Worm (Caenorhabditis elegans) whole organism, late embryonic: ENCODE measurements around the gene F26F4.5.

Source experiments
- T23F11.4 ChIP-seq: fragments of 200-800 bp; sonication (Bioruptor generic); optimal IDR thresholded peaks from 2 replicates; lab custom pipeline; 2018; ENCODE audit warnings: mild to moderate bottlenecking, missing genetic modification characterization, missing compliant biosample characterization
- ceh-14 ChIP-seq: sonication (generic microtip); optimal IDR thresholded peaks from 2 replicates; lab custom pipeline; 2016; ENCODE audit warnings: missing genotype, missing genetic modification characterization, missing compliant biosample characterization
- ceh-18 ChIP-seq: sonication (generic microtip); optimal IDR thresholded peaks from 2 replicates; lab custom pipeline; 2016; ENCODE audit warnings: missing genetic modification characterization, missing compliant biosample characterization
- ceh-19 ChIP-seq: fragments of 200-800 bp; sonication (Bioruptor generic); optimal IDR thresholded peaks from 2 replicates; lab custom pipeline; 2018; ENCODE audit warnings: mild to moderate bottlenecking, missing genetic modification characterization, missing compliant biosample characterization
- ceh-30 ChIP-seq: fragments of 150-350 bp; optimal IDR thresholded peaks from 2 replicates; lab custom pipeline; 2014; ENCODE audit warnings: missing biosample characterization, missing genetic modification characterization
- ceh-31 ChIP-seq: sonication (generic microtip); optimal IDR thresholded peaks from 2 replicates; lab custom pipeline; 2016; ENCODE audit warnings: missing genetic modification characterization, missing compliant biosample characterization
- ceh-48 ChIP-seq: sonication (generic microtip); optimal IDR thresholded peaks from 2 replicates; lab custom pipeline; 2016; ENCODE audit warnings: missing genetic modification characterization, inconsistent platforms, missing compliant biosample characterization
- che-1 ChIP-seq: sonication (generic microtip); optimal IDR thresholded peaks from 2 replicates; lab custom pipeline; 2016; ENCODE audit warnings: mild to moderate bottlenecking, missing genetic modification characterization, missing compliant biosample characterization
- dve-1 ChIP-seq: sonication (generic microtip); optimal IDR thresholded peaks from 2 replicates; lab custom pipeline; 2017; ENCODE audit warnings: antibody characterized with exemption, mild to moderate bottlenecking, missing genetic modification characterization, missing compliant biosample characterization
- ets-4 ChIP-seq: sonication (generic microtip); optimal IDR thresholded peaks from 2 replicates; lab custom pipeline; 2016; ENCODE audit warnings: missing genetic modification characterization, missing compliant biosample characterization
- fax-1 ChIP-seq: sonication (generic microtip); optimal IDR thresholded peaks from 2 replicates; lab custom pipeline; 2016; ENCODE audit warnings: missing genotype, missing genetic modification characterization, missing compliant biosample characterization
- fkh-10 ChIP-seq: fragments of 150-350 bp; optimal IDR thresholded peaks from 2 replicates; lab custom pipeline; 2014; ENCODE audit warnings: missing biosample characterization, missing genetic modification reagents, missing genetic modification characterization
- fkh-6 ChIP-seq: sonication (generic microtip); optimal IDR thresholded peaks from 2 replicates; lab custom pipeline; 2016; ENCODE audit warnings: missing genetic modification characterization, missing compliant biosample characterization
- hlh-13 ChIP-seq: fragments of 200-800 bp; sonication (Bioruptor generic); optimal IDR thresholded peaks from 2 replicates; lab custom pipeline; 2018; ENCODE audit warnings: mild to moderate bottlenecking, missing genetic modification characterization, missing compliant biosample characterization
- hlh-15 ChIP-seq: sonication (generic microtip); optimal IDR thresholded peaks from 2 replicates; lab custom pipeline; 2016; ENCODE audit warnings: missing genetic modification characterization, missing compliant biosample characterization
- hlh-30 ChIP-seq: sonication (generic microtip); optimal IDR thresholded peaks from 2 replicates; lab custom pipeline; 2017; ENCODE audit warnings: antibody characterized with exemption, missing genetic modification characterization, missing compliant biosample characterization; ENCODE audit not compliant: insufficient read depth
- hlh-6 ChIP-seq: sonication (generic microtip); optimal IDR thresholded peaks from 2 replicates; lab custom pipeline; 2016; ENCODE audit warnings: missing genotype, missing genetic modification characterization, missing compliant biosample characterization
- madf-2 ChIP-seq: sonication (generic microtip); optimal IDR thresholded peaks from 2 replicates; lab custom pipeline; 2017; ENCODE audit warnings: missing genetic modification characterization, missing compliant biosample characterization
- nfya-1 ChIP-seq: sonication (generic microtip); optimal IDR thresholded peaks from 2 replicates; lab custom pipeline; 2017; ENCODE audit warnings: missing genetic modification characterization, mild to moderate bottlenecking, missing compliant biosample characterization, antibody characterized with exemption, moderate library complexity
- nhr-232 ChIP-seq: sonication (generic microtip); optimal IDR thresholded peaks from 2 replicates; lab custom pipeline; 2016; ENCODE audit warnings: missing genetic modification characterization, missing compliant biosample characterization
- odd-2 ChIP-seq: sonication (generic microtip); optimal IDR thresholded peaks from 2 replicates; lab custom pipeline; 2017; ENCODE audit warnings: antibody characterized with exemption, mild to moderate bottlenecking, missing genetic modification characterization, missing compliant biosample characterization
- pag-3 ChIP-seq: sonication (generic microtip); optimal IDR thresholded peaks from 2 replicates; lab custom pipeline; 2016; ENCODE audit warnings: missing compliant biosample characterization, missing genetic modification characterization, borderline replicate concordance
- pha-2 ChIP-seq: sonication (generic microtip); optimal IDR thresholded peaks from 2 replicates; lab custom pipeline; 2017; ENCODE audit warnings: mild to moderate bottlenecking, missing genetic modification characterization, missing compliant biosample characterization
- pqm-1 ChIP-seq: sonication (generic microtip); optimal IDR thresholded peaks from 2 replicates; lab custom pipeline; 2016; ENCODE audit warnings: missing genetic modification characterization, missing compliant biosample characterization
- pros-1 ChIP-seq: fragments of 150-350 bp; optimal IDR thresholded peaks from 2 replicates; lab custom pipeline; 2014; ENCODE audit warnings: missing biosample characterization, missing genetic modification reagents, missing genetic modification characterization
- syd-9 ChIP-seq: sonication (generic microtip); optimal IDR thresholded peaks from 2 replicates; lab custom pipeline; 2016; ENCODE audit warnings: mild to moderate bottlenecking, missing genetic modification characterization, moderate library complexity, missing compliant biosample characterization
- tbx-2 ChIP-seq: sonication (generic microtip); optimal IDR thresholded peaks from 2 replicates; lab custom pipeline; 2016; ENCODE audit warnings: missing genetic modification characterization, missing compliant biosample characterization
- tbx-7 ChIP-seq: sonication (generic microtip); optimal IDR thresholded peaks from 2 replicates; lab custom pipeline; 2016; ENCODE audit warnings: missing genotype, missing genetic modification characterization, missing compliant biosample characterization
- ttx-3 ChIP-seq: sonication (generic microtip); optimal IDR thresholded peaks from 2 replicates; lab custom pipeline; 2016; ENCODE audit warnings: missing genetic modification reagents, missing genetic modification characterization, missing compliant biosample characterization
- unc-42 ChIP-seq: sonication (generic microtip); optimal IDR thresholded peaks from 2 replicates; lab custom pipeline; 2016; ENCODE audit warnings: missing genotype, missing genetic modification characterization, missing compliant biosample characterization
- unc-86 ChIP-seq: sonication (generic microtip); optimal IDR thresholded peaks from 2 replicates; lab custom pipeline; 2016; ENCODE audit warnings: missing genetic modification characterization, missing compliant biosample characterization
- zip-5 ChIP-seq: sonication (generic microtip); optimal IDR thresholded peaks from 2 replicates; lab custom pipeline; 2016; ENCODE audit warnings: missing genetic modification characterization, missing compliant biosample characterization
- ztf-16 ChIP-seq: sonication (generic microtip); optimal IDR thresholded peaks from 2 replicates; lab custom pipeline; 2017; ENCODE audit warnings: missing genetic modification characterization, missing compliant biosample characterization

The F26F4.5 gene

ce11 chrIII:4850139-4850538 is 40.9 kb downstream of the F26F4.5 start, which contains the start of gene F26A1.1:
F26A1.1 (plus strand) TSS chrIII:4850507.
- TF ChIP-seq ceh-48 (tag; lab: Kevin White, UChicago) (no peak), ztf-16 (no peak), T23F11.4 (no peak), unc-42 (no peak), hlh-15 (tag; lab: Kevin White, UChicago) (no peak), che-1 (tag; lab: Kevin White, UChicago) (no peak), ceh-19 (no peak), tbx-2 (tag; lab: Kevin White, UChicago) (no peak), unc-86 (tag; lab: Kevin White, UChicago) (no peak), pha-2 (tag; lab: Kevin White, UChicago) (no peak), hlh-6 (tag; lab: Kevin White, UChicago) (no peak), fkh-6 (tag; lab: Kevin White, UChicago) (no peak), hlh-30 (tag; lab: Kevin White, UChicago) (no peak), ceh-18 (no peak), pqm-1 (tag; lab: Kevin White, UChicago) (no peak), dve-1 (no peak), ttx-3 (no peak)

- no peak for TF ChIP-seq pag-3 (tag; lab: Kevin White, UChicago)
- peak; percentile 81 for TF ChIP-seq hlh-30 (tag; lab: Kevin White, UChicago)
Measured at ce11 chrIII:4849739-4850138, 41.3 kb downstream of the F26F4.5 start, which contains the start of gene nonu-1. nonu-1 (minus strand) TSS chrIII:4849907.

DNA sequence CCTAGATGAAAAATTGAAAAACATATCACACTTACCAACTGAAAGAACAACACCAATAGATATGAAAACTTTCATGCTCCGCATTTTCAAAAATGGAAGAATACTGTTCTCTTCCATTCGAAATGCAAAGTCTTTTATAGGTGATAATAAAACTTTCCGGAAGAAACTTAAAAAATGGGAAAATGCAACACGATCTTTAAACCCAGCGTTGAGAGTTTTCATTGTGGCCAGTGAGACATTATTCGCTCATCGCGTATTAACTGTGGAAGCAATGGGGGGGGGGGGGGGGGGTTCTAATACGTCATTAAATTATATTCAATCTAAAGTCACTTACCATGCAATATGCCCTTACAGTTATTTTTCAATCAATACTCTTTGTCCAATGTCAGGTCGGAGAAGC is 46.7 kb downstream of the F26F4.5 start, which contains the start of the genes clec-157 and fkh-5:
Gene clec-157 (minus strand): TSS at position 101 of the 400 bp plus-strand sequence.
Gene fkh-5 (plus strand): TSS at position 336 of the 400 bp plus-strand sequence.
- TF ChIP-seq hlh-13 (GFP tag; lab: Kevin White, UChicago), result no peak
- no peak for TF ChIP-seq nfya-1 (tag; lab: Kevin White, UChicago)
- TF ChIP-seq pros-1, result no peak
- TF ChIP-seq ceh-31 (tag; lab: Kevin White, UChicago), result no peak
- TF ChIP-seq odd-2 (tag; lab: Kevin White, UChicago), result no peak
- TF ChIP-seq ceh-48 (tag; lab: Kevin White, UChicago), result no peak
- TF ChIP-seq pqm-1 (tag; lab: Kevin White, UChicago), result no peak
- TF ChIP-seq nhr-232 (tag; lab: Kevin White, UChicago), result no peak
- no peak for TF ChIP-seq dve-1

ce11 chrIII:4842173-4842572 is 48.9 kb downstream of the F26F4.5 start, which contains the start of gene clec-156:
clec-156 (minus strand) TSS chrIII:4842273.
- TF ChIP-seq ets-4 (tag; lab: Kevin White, UChicago) (no peak), madf-2 (tag; lab: Kevin White, UChicago) (no peak), ceh-14 (no peak), fax-1 (no peak), fkh-10 (GFP tag; lab: Kevin White, UChicago) (no peak), zip-5 (tag; lab: Kevin White, UChicago) (no peak), tbx-7 (tag; lab: Kevin White, UChicago) (no peak), syd-9 (tag; lab: Kevin White, UChicago) (no peak), ceh-30 (tag; lab: Kevin White, UChicago) (no peak), ceh-48 (tag; lab: Kevin White, UChicago) (no peak)
- TF ChIP-seq, all 69 proteins: peak for 0
